Worm (Caenorhabditis elegans) whole organism, young adult: Measurements from ENCODE around the gene K03B8.4.

ENCODE experiments used
- B0019.2 ChIP-seq: fragments of 200-800 bp; sonication (Bioruptor generic); conservative IDR thresholded peaks from 2 replicates; pipeline ENCODE4 v1.3.6; 2022; ENCODE audit warnings: missing genetic modification reagents, missing genetic modification characterization, missing compliant biosample characterization
- F37B4.10 ChIP-seq: fragments of 200-800 bp; sonication (Bioruptor generic); IDR thresholded peaks from 2 replicates; pipeline ENCODE4 v1.3.6; 2022; ENCODE audit warnings: missing genetic modification characterization, missing compliant biosample characterization
- bed-1 ChIP-seq: fragments of 200-800 bp; sonication (Bioruptor generic); IDR thresholded peaks from 2 replicates; pipeline ENCODE4 v1.3.6; 2022; ENCODE audit warnings: missing genetic modification reagents, missing genetic modification characterization, missing compliant biosample characterization
- ceh-27 ChIP-seq: fragments of 200-800 bp; sonication (Bioruptor generic); optimal IDR thresholded peaks from 2 replicates; lab custom pipeline; 2018; ENCODE audit warnings: mild to moderate bottlenecking, missing genetic modification characterization, moderate library complexity, missing compliant biosample characterization
- dpff-1 ChIP-seq: sonication (generic microtip); optimal IDR thresholded peaks from 2 replicates; lab custom pipeline; 2017; ENCODE audit warnings: mild to moderate bottlenecking, missing genetic modification characterization, missing compliant biosample characterization
- lsy-27 ChIP-seq: sonication (generic microtip); optimal IDR thresholded peaks from 2 replicates; lab custom pipeline; 2017; ENCODE audit warnings: missing genetic modification characterization, mild to moderate bottlenecking, missing compliant biosample characterization, antibody characterized with exemption, missing genotype, borderline replicate concordance; ENCODE audit not compliant: insufficient read depth
- pha-4 ChIP-seq: fragments of 150-350 bp; sonication (generic microtip); optimal IDR thresholded peaks from 2 replicates; lab custom pipeline; 2014; ENCODE audit warnings: missing biosample characterization, missing genetic modification reagents, missing genetic modification characterization
- sea-2 ChIP-seq: fragments of 200-800 bp; sonication (Bioruptor generic); IDR thresholded peaks from 2 replicates; pipeline ENCODE4 v1.3.6; 2022; ENCODE audit warnings: missing genetic modification characterization, missing compliant biosample characterization
- snpc-4 ChIP-seq, 5 experiments: fragments of 150-350 bp in 1 of 5; sonication (generic microtip) in 4 of 5; optimal IDR thresholded peaks; 2 replicates each; lab custom pipeline; 2014 to 2018; ENCODE audit warnings: missing genetic modification characterization in 5 of 5, missing biosample characterization in 3 of 5, antibody characterized with exemption in 2 of 5, mild to moderate bottlenecking in 2 of 5, missing compliant biosample characterization in 2 of 5, missing genotype in 2 of 5, moderate library complexity in 2 of 5, missing genetic modification reagents in 1 of 5
- unc-62 ChIP-seq: fragments of 150-350 bp; optimal IDR thresholded peaks from 2 replicates; lab custom pipeline; 2014; ENCODE audit warnings: missing biosample characterization, missing genetic modification reagents, missing genetic modification characterization

- TF ChIP-seq dpff-1 (tag; lab: Kevin White, UChicago) (no peak), bed-1 (no peak), sea-2 (no peak), unc-62 (no peak), B0019.2 (GFP tag; lab: Robert Waterston, UW) (no peak), pha-4 (tag; lab: Kevin White, UChicago) (no peak), lsy-27 (no peak), ceh-27 (GFP tag; lab: Kevin White, UChicago) (no peak), snpc-4 (GFP tag; optimal IDR thresholded peaks at IDR 0.05; lab: Kevin White, UChicago) (no peak), snpc-4 (tag; optimal IDR thresholded peaks at IDR 0.05; lab: Kevin White, UChicago) (no peak), F37B4.10 (no peak)
These were observed 21.0 kb downstream of the K03B8.4 start for ce11 chrV:11373918-11374317.
